Worm (Caenorhabditis elegans): ENCODE measurements around the gene T21B10.4.

Gene T21B10.4

DNA sequence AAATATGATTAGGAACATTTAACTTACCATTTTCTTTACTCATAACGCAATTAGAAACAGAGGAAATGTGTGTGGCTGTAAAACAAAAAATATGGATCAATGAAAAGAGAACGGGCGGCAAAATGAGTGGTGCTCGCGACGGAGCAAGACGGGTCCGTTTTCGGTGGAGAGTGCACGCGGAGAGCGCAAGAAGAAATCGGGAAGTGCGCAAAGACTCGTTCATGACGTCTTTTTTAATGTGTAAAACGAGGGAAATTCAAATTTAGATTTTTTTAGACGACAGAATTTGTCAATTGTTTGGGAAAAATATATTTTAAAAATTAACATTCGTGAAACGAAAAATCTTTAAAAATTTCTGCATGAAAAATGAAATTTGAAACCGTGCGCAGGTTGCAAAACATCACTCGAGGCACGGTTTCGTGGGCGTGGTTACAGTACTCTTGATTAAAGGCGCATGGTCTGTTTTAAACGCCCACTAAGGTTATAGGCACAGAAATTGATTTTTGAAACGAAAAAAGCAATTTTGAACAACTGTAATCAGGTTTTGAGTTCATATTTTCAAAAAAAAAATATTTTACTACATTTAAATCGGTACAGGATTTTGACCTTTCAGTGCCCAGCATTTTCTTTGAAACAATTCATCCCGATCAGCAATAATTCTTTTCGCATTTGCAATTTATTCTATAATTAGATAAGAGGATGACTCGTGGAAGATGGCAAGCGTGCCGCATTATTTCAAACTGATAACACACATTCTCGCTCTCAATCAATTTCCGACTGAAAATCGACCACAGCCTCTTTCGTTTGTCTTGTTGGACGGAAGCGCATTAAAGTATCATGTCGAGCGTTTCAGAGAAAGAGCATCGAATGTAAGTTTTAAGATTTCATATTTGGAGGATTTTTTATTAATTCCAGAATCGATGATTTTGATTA, 28.8 kb downstream of the T21B10.4 start, which contains the start of the genes szy-20 and C18E9.5:
TSS of gene szy-20 (minus strand) at position 83 of the 933 bp plus-strand sequence.
TSS of gene C18E9.5 (plus strand) at position 730 of the 933 bp plus-strand sequence.
- TF ChIP-seq lin-39 (tag; optimal IDR thresholded peaks at IDR 0.05), result no peak
- TF ChIP-seq R02D3.7 (tag; optimal IDR thresholded peaks at IDR 0.05), result peak; percentile 63
- TF ChIP-seq fos-1 (tag; optimal IDR thresholded peaks at IDR 0.05), result peak; percentile 94
- peak; percentile 75 for TF ChIP-seq crh-2 (tag; optimal IDR thresholded peaks at IDR 0.05)
- TF ChIP-seq mab-5 (tag; optimal IDR thresholded peaks at IDR 0.05), result peak; percentile 88
- TF ChIP-seq gmeb-1 (tag; optimal IDR thresholded peaks at IDR 0.05), result peak; percentile 96
- TF ChIP-seq elt-1 (tag; optimal IDR thresholded peaks at IDR 0.05), result no peak
- TF ChIP-seq nhr-23 (tag; optimal IDR thresholded peaks at IDR 0.05), result no peak
- peak in 1 of 2 experiments; percentile 23 for TF ChIP-seq mdl-1 (tag; optimal IDR thresholded peaks at IDR 0.05)
- no peak for TF ChIP-seq ceh-16 (tag; optimal IDR thresholded peaks at IDR 0.05)
- peak; percentile 50 for TF ChIP-seq nhr-21 (tag; optimal IDR thresholded peaks at IDR 0.05)
- TF ChIP-seq ztf-4 (tag; optimal IDR thresholded peaks at IDR 0.05), result peak; percentile 41
- TF ChIP-seq Y55F3AM.14 (GFP tag; optimal IDR thresholded peaks at IDR 0.05), result no peak
- TF ChIP-seq ztf-11 (tag; optimal IDR thresholded peaks at IDR 0.05), result no peak
- peak; percentile 74 for TF ChIP-seq sma-9 (GFP tag; optimal IDR thresholded peaks at IDR 0.05)
- TF ChIP-seq sma-9 (tag; optimal IDR thresholded peaks at IDR 0.05), result no peak
- TF ChIP-seq unc-62 (GFP tag; optimal IDR thresholded peaks at IDR 0.05), result no peak
- TF ChIP-seq unc-39 (tag; optimal IDR thresholded peaks at IDR 0.05), result no peak
- no peak for TF ChIP-seq ztf-1 (GFP tag; conservative IDR thresholded peaks at IDR 0.05)
- TF ChIP-seq nhr-25 (tag; optimal IDR thresholded peaks at IDR 0.05), result peak; percentile 81
- TF ChIP-seq elt-3 (tag; optimal IDR thresholded peaks at IDR 0.05), result no peak
- TF ChIP-seq dmd-4 (tag; optimal IDR thresholded peaks at IDR 0.05), result no peak
- TF ChIP-seq nhr-12 (tag; optimal IDR thresholded peaks at IDR 0.05), result no peak
- peak; percentile 71 for TF ChIP-seq nhr-129 (tag; optimal IDR thresholded peaks at IDR 0.05)
- no peak for TF ChIP-seq aly-2 (tag; optimal IDR thresholded peaks at IDR 0.05)
- TF ChIP-seq snpc-4 (tag; optimal IDR thresholded peaks at IDR 0.05), result peak; percentile 26
- peak; percentile 73 for TF ChIP-seq zag-1 (tag; optimal IDR thresholded peaks at IDR 0.05)
- peak; percentile 35 for TF ChIP-seq nhr-10 (tag; optimal IDR thresholded peaks at IDR 0.05)
- TF ChIP-seq F13H6.1 (tag; optimal IDR thresholded peaks at IDR 0.05), result peak; percentile 83
- TF ChIP-seq ceh-82 (tag; optimal IDR thresholded peaks at IDR 0.05), result no peak
- TF ChIP-seq ama-1 (optimal IDR thresholded peaks at IDR 0.05), result no peak
- peak; percentile 93 for TF ChIP-seq unc-55 (GFP tag; optimal IDR thresholded peaks at IDR 0.05)
- peak; percentile 50 for TF ChIP-seq ZK546.5 (tag; optimal IDR thresholded peaks at IDR 0.05)
- TF ChIP-seq lsy-2 (tag; optimal IDR thresholded peaks at IDR 0.05), result peak; percentile 86 to 94
- TF ChIP-seq nhr-77 (tag; optimal IDR thresholded peaks at IDR 0.05), result no peak
- TF ChIP-seq sem-4 (tag; optimal IDR thresholded peaks at IDR 0.05), result peak; percentile 1
- peak; percentile 71 for TF ChIP-seq egl-27 (tag; optimal IDR thresholded peaks at IDR 0.05)
- TF ChIP-seq alr-1 (tag; optimal IDR thresholded peaks at IDR 0.05), result no peak
- no peak for TF ChIP-seq skn-1 (tag; optimal IDR thresholded peaks at IDR 0.05)
- TF ChIP-seq nhr-237 (tag; optimal IDR thresholded peaks at IDR 0.05), result no peak
- TF ChIP-seq C34F6.9 (tag; optimal IDR thresholded peaks at IDR 0.05), result peak; percentile 90
- peak; percentile 59 for TF ChIP-seq sma-3 (GFP tag; optimal IDR thresholded peaks at IDR 0.05)
- TF ChIP-seq peb-1 (tag; optimal IDR thresholded peaks at IDR 0.05), result no peak
- TF ChIP-seq lin-13 (GFP tag; optimal IDR thresholded peaks at IDR 0.05), result peak; percentile 82
- no peak for TF ChIP-seq nhr-11 (tag; optimal IDR thresholded peaks at IDR 0.05)
- no peak for TF ChIP-seq blmp-1 (tag; optimal IDR thresholded peaks at IDR 0.05; ENCODE audit: insufficient read depth)
- TF ChIP-seq mbf-1 (tag; optimal IDR thresholded peaks at IDR 0.05), result no peak
- TF ChIP-seq nhr-6 (tag; optimal IDR thresholded peaks at IDR 0.05), result no peak
- TF ChIP-seq lin-11 (tag; optimal IDR thresholded peaks at IDR 0.05), result peak; percentile 61

Measured in whole organism, L2 larva.